Worm (Caenorhabditis elegans): ENCODE results near the gene nep-26.

nep-26 gene

DNA sequence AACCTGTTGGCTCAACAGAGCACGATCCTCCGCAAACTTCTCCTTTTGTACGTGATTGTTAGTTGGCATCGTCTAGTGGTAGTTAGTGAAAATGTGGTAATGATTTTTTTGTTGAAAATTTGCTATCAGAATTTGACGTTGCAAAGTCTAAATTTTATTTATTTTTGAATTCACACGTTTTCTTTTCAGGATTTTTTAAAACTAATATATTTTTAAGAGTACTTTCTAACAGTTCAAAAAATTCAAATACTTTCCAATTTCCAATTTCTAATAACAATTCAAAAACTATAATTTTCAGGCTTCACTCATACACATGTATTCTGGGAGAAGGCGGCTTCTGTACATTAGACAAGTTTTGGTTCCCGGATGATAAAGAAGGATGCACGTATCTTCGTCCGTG lies 65.5 kb downstream of the nep-26 start, which contains the start of gene ubxn-5:
TSS of gene ubxn-5 (minus strand) at position 101 of the 400 bp plus-strand sequence.
- TF ChIP-seq nfya-1 (tag; optimal IDR thresholded peaks at IDR 0.05; ENCODE audit: borderline replicate concordance, insufficient read depth), result no peak
- TF ChIP-seq mes-4 (tag; optimal IDR thresholded peaks at IDR 0.05), result no peak
- no peak for TF ChIP-seq ZK185.1 (tag; optimal IDR thresholded peaks at IDR 0.05; ENCODE audit: poor library complexity, severe bottlenecking)
- TF ChIP-seq lsl-1 (GFP tag; optimal IDR thresholded peaks at IDR 0.05), result no peak
- TF ChIP-seq T07F8.4 (tag; optimal IDR thresholded peaks at IDR 0.05), result no peak
- no peak for TF ChIP-seq chd-7 (tag; optimal IDR thresholded peaks at IDR 0.05)
- TF ChIP-seq ceh-91 (GFP tag; IDR thresholded peaks at IDR 0.05), result no peak
- no peak for TF ChIP-seq snpc-3.4 (tag; optimal IDR thresholded peaks at IDR 0.05)
- no peak for TF ChIP-seq B0019.2 (GFP tag; conservative IDR thresholded peaks at IDR 0.05)
- no peak for TF ChIP-seq nhr-120 (GFP tag; IDR thresholded peaks at IDR 0.05)
- no peak for TF ChIP-seq zim-3 (tag; optimal IDR thresholded peaks at IDR 0.05)
- TF ChIP-seq ztf-26 (tag; optimal IDR thresholded peaks at IDR 0.05), result no peak
- TF ChIP-seq ets-4 (GFP tag; optimal IDR thresholded peaks at IDR 0.05), result no peak
- TF ChIP-seq lag-1 (GFP tag; IDR thresholded peaks at IDR 0.05), result no peak
- no peak for TF ChIP-seq ccch-3 (GFP tag; optimal IDR thresholded peaks at IDR 0.05)
- TF ChIP-seq hrde-1 (tag; optimal IDR thresholded peaks at IDR 0.05; ENCODE audit: borderline replicate concordance), result no peak
- TF ChIP-seq K12H6.12 (tag; optimal IDR thresholded peaks at IDR 0.05), result no peak
- TF ChIP-seq somi-1 (GFP tag; optimal IDR thresholded peaks at IDR 0.05), result no peak
